Worm (Caenorhabditis elegans): ENCODE measurements around the gene stip-1.

The stip-1 gene

ce11 chrII:10390250-10390821, 40.5 kb upstream of the stip-1 start (continued):
- TF ChIP-seq lin-39 (tag; optimal IDR thresholded peaks at IDR 0.05) (no peak), lin-15B (tag; optimal IDR thresholded peaks at IDR 0.05) (no peak), C16A3.4 (tag; optimal IDR thresholded peaks at IDR 0.05) (no peak), rnt-1 (tag; optimal IDR thresholded peaks at IDR 0.05) (peak; percentile 59), isw-1 (GFP tag; IDR thresholded peaks at IDR 0.05) (no peak), ztf-11 (tag; optimal IDR thresholded peaks at IDR 0.05) (no peak), ets-5 (GFP tag; IDR thresholded peaks at IDR 0.05) (no peak), snpc-4 (tag; optimal IDR thresholded peaks at IDR 0.05) (no peak), ceh-82 (tag; optimal IDR thresholded peaks at IDR 0.05) (no peak), pag-3 (tag; optimal IDR thresholded peaks at IDR 0.05; ENCODE audit: borderline replicate concordance, insufficient read depth) (peak; percentile 30), nhr-28 (tag; optimal IDR thresholded peaks at IDR 0.05) (no peak), ces-1 (GFP tag; optimal IDR thresholded peaks at IDR 0.05) (no peak), ztf-4 (tag; optimal IDR thresholded peaks at IDR 0.05) (peak; percentile 46), dsc-1 (tag; optimal IDR thresholded peaks at IDR 0.05) (no peak), hlh-17 (GFP tag; optimal IDR thresholded peaks at IDR 0.05; ENCODE audit: borderline replicate concordance) (no peak), efl-3 (GFP tag; optimal IDR thresholded peaks at IDR 0.05) (no peak), lin-35 (GFP tag; optimal IDR thresholded peaks at IDR 0.05) (peak in 1 of 2 experiments; percentile 76), aha-1 (tag; optimal IDR thresholded peaks at IDR 0.05) (no peak), lsy-2 (tag; optimal IDR thresholded peaks at IDR 0.05) (peak; percentile 52 to 60), pax-3 (tag; optimal IDR thresholded peaks at IDR 0.05) (peak; percentile 4), blmp-1 (tag; optimal IDR thresholded peaks at IDR 0.05) (peak; percentile 69), fkh-4 (tag; optimal IDR thresholded peaks at IDR 0.05; ENCODE audit: borderline replicate concordance) (no peak), egl-13 (tag; optimal IDR thresholded peaks at IDR 0.05) (no peak), Y116A8C.19 (tag; optimal IDR thresholded peaks at IDR 0.05; ENCODE audit: borderline replicate concordance) (no peak), mef-2 (tag; optimal IDR thresholded peaks at IDR 0.05) (no peak), F16B12.6 (tag; optimal IDR thresholded peaks at IDR 0.05) (no peak), elt-3 (tag; optimal IDR thresholded peaks at IDR 0.05) (peak in 3 of 6 experiments; percentile 9 to 86 (median 71)), nhr-19 (GFP tag; conservative IDR thresholded peaks at IDR 0.05) (peak; percentile 63), jun-1 (tag; optimal IDR thresholded peaks at IDR 0.05) (no peak), ceh-8 (GFP tag; optimal IDR thresholded peaks at IDR 0.05) (no peak), lin-14 (GFP tag; optimal IDR thresholded peaks at IDR 0.05) (peak; percentile 87), snu-23 (GFP tag; optimal IDR thresholded peaks at IDR 0.05) (peak; percentile 68), unc-62 (GFP tag; optimal IDR thresholded peaks at IDR 0.05) (no peak), ceh-88 (GFP tag; IDR thresholded peaks at IDR 0.05) (no peak), zip-4 (GFP tag; optimal IDR thresholded peaks at IDR 0.05) (no peak), C34B4.2 (tag; optimal IDR thresholded peaks at IDR 0.05) (no peak), nhr-76 (tag; optimal IDR thresholded peaks at IDR 0.05) (no peak), swsn-7 (tag; optimal IDR thresholded peaks at IDR 0.05) (no peak), nhr-237 (tag; optimal IDR thresholded peaks at IDR 0.05) (no peak), hpl-2 (GFP tag; optimal IDR thresholded peaks at IDR 0.05) (no peak), egl-27 (tag; optimal IDR thresholded peaks at IDR 0.05) (no peak), zag-1 (tag; optimal IDR thresholded peaks at IDR 0.05) (no peak), nhr-47 (tag; optimal IDR thresholded peaks at IDR 0.05) (peak; percentile 32), nhr-71 (tag; optimal IDR thresholded peaks at IDR 0.05) (peak; percentile 79), xbp-1 (tag; optimal IDR thresholded peaks at IDR 0.05) (no peak), pqm-1 (tag; optimal IDR thresholded peaks at IDR 0.05) (no peak), mdl-1 (tag; optimal IDR thresholded peaks at IDR 0.05) (peak in 1 of 2 experiments; percentile 90), unc-86 (tag; optimal IDR thresholded peaks at IDR 0.05) (no peak), nhr-12 (tag; optimal IDR thresholded peaks at IDR 0.05) (no peak), nhr-90 (tag; optimal IDR thresholded peaks at IDR 0.05; ENCODE audit: poor library complexity) (peak; percentile 55), sox-4 (tag; optimal IDR thresholded peaks at IDR 0.05) (no peak), tlp-1 (tag; optimal IDR thresholded peaks at IDR 0.05) (no peak)
